Fruit fly (Drosophila melanogaster) whole organism, adult: ENCODE results near the gene dx.

Experiments used
- CG11617 ChIP-seq: fragments of 200-800 bp; sonication (Bioruptor generic); optimal IDR thresholded peaks from 2 replicates; lab custom pipeline; 2017; ENCODE audit warnings: mild to moderate bottlenecking, missing biosample characterization, missing genetic modification reagents, missing genetic modification characterization
- CG12768 ChIP-seq: fragments of 200-800 bp; sonication (Bioruptor generic); optimal IDR thresholded peaks from 2 replicates; lab custom pipeline; 2017; ENCODE audit warnings: missing biosample characterization, missing genetic modification characterization, mild to moderate bottlenecking, moderate library complexity, missing genetic modification reagents
- CG14711 ChIP-seq: fragments of 200-800 bp; sonication (Bioruptor generic); optimal IDR thresholded peaks from 2 replicates; lab custom pipeline; 2018; ENCODE audit warnings: missing biosample characterization, mild to moderate bottlenecking, missing genetic modification characterization, moderate library complexity
- CG33017 ChIP-seq: fragments of 200-800 bp; sonication (Bioruptor generic); optimal IDR thresholded peaks from 2 replicates; lab custom pipeline; 2018; ENCODE audit warnings: missing biosample characterization, mild to moderate bottlenecking, missing genetic modification characterization, moderate library complexity
- CG5204 ChIP-seq: fragments of 200-800 bp; sonication (Bioruptor generic); optimal IDR thresholded peaks from 2 replicates; lab custom pipeline; 2016; ENCODE audit warnings: missing biosample characterization, missing genetic modification characterization
- CG7045 ChIP-seq: fragments of 200-800 bp; sonication (Bioruptor generic); optimal IDR thresholded peaks from 2 replicates; lab custom pipeline; 2017; ENCODE audit warnings: missing biosample characterization, mild to moderate bottlenecking, missing genetic modification characterization
- CG7101 ChIP-seq: fragments of 200-800 bp; sonication (Bioruptor generic); optimal IDR thresholded peaks from 2 replicates; lab custom pipeline; 2018; ENCODE audit warnings: missing biosample characterization, mild to moderate bottlenecking, missing genetic modification characterization, moderate library complexity
- Hr96 ChIP-seq: fragments of 200-800 bp; sonication (Bioruptor generic); optimal IDR thresholded peaks from 2 replicates; lab custom pipeline; 2016; ENCODE audit warnings: missing biosample characterization, missing genetic modification characterization
- cic ChIP-seq: fragments of 200-800 bp; sonication (Bioruptor generic); optimal IDR thresholded peaks from 2 replicates; lab custom pipeline; 2017; ENCODE audit warnings: missing biosample characterization, mild to moderate bottlenecking, missing genetic modification characterization, moderate library complexity
- cnc ChIP-seq, 2 experiments: fragments of >200 bp; optimal IDR thresholded peaks; 2 replicates each; lab custom pipeline; 2017
- kay ChIP-seq: fragments of 200-800 bp; sonication (Bioruptor generic); peaks from one replicate; lab custom pipeline; 2016; ENCODE audit warnings: missing biosample characterization, missing genetic modification characterization, borderline replicate concordance
- ovo ChIP-seq: fragments of 200-800 bp; sonication (Bioruptor generic); optimal IDR thresholded peaks from 2 replicates; lab custom pipeline; 2016; ENCODE audit warnings: missing biosample characterization, missing genetic modification characterization
- tj ChIP-seq: fragments of 200-800 bp; sonication (Bioruptor generic); optimal IDR thresholded peaks from 3 replicates; lab custom pipeline; 2017; ENCODE audit warnings: missing biosample characterization, mild to moderate bottlenecking, missing genetic modification characterization, moderate library complexity
- toe ChIP-seq: fragments of 200-800 bp; sonication (Bioruptor generic); optimal IDR thresholded peaks from 2 replicates; lab custom pipeline; 2016; ENCODE audit warnings: missing biosample characterization, missing genetic modification characterization

dm6 chrX:6543569-6544173, 9.9 kb downstream of the dx start:
- TF ChIP-seq CG12768 (no peak), CG7101 (no peak), toe (GFP tag; lab: Kevin White, UChicago) (no peak), tj (no peak), CG5204 (GFP tag; lab: Kevin White, UChicago) (no peak), CG7045 (GFP tag; lab: Kevin White, UChicago) (no peak), CG14711 (tag; lab: Kevin White, UChicago) (no peak), ovo (no peak), cnc (optimal IDR thresholded peaks at IDR 0.05; lab: Kevin White, UChicago) (no peak), cic (GFP tag; lab: Kevin White, UChicago) (no peak), Hr96 (GFP tag; lab: Kevin White, UChicago) (no peak), kay (GFP tag; lab: Kevin White, UChicago) (no peak), CG11617 (GFP tag; lab: Kevin White, UChicago) (no peak), CG33017 (tag; lab: Kevin White, UChicago) (no peak)
